ENCODE assay signal across 2 fruit fly cellular contexts in genomic region chr3R:9643977-9644376, dm6.
TF ChIP-seq lines count a peak whose summit lies in the region.

No protein-coding gene starts in this region.

- TF ChIP-seq CTCF in whole organism, embryonic (GFP tag; optimal IDR thresholded peaks at IDR 0.05; lab: Kevin White, UChicago): no peak

TF ChIP-seq in whole organism, embryonic, 481 proteins besides CTCF, POLR2A, EP300 and RAD21:
- peak; percentile 74 for TF ChIP-seq CG34376 (GFP tag; optimal IDR thresholded peaks at IDR 0.05; lab: Kevin White, UChicago)
- peak; percentile 86 for TF ChIP-seq exex (tag; optimal IDR thresholded peaks at IDR 0.05; lab: Kevin White, UChicago)
- peak; percentile 61 for TF ChIP-seq sug (tag; optimal IDR thresholded peaks at IDR 0.05; lab: Kevin White, UChicago)
- no peak for TF ChIP-seq CG17186 (GFP tag; optimal IDR thresholded peaks at IDR 0.05; lab: Kevin White, UChicago)
- no peak for TF ChIP-seq Dfd (GFP tag; optimal IDR thresholded peaks at IDR 0.05; lab: Kevin White, UChicago)
- TF ChIP-seq CG18262 (tag; optimal IDR thresholded peaks at IDR 0.05; lab: Kevin White, UChicago): no peak
- TF ChIP-seq sd (tag; optimal IDR thresholded peaks at IDR 0.05; lab: Kevin White, UChicago): peak; percentile 83
- TF ChIP-seq Aef1 (GFP tag; IDR thresholded peaks at IDR 0.05; lab: Robert Waterston, UW): no peak
- no peak for TF ChIP-seq CG3407 (GFP tag; optimal IDR thresholded peaks at IDR 0.05; lab: Kevin White, UChicago)
- TF ChIP-seq mirr (GFP tag; optimal IDR thresholded peaks at IDR 0.05; lab: Kevin White, UChicago): peak; percentile 61
- TF ChIP-seq zf30C (GFP tag; optimal IDR thresholded peaks at IDR 0.05; lab: Kevin White, UChicago): no peak
- TF ChIP-seq GATAe (GFP tag; conservative IDR thresholded peaks at IDR 0.05; lab: Robert Waterston, UW): peak; percentile 39; the same call in 1 of the 2 replicates
- peak; percentile 41 for TF ChIP-seq grn (GFP tag; optimal IDR thresholded peaks at IDR 0.05; lab: Kevin White, UChicago)
- TF ChIP-seq E2f2 (GFP tag; IDR thresholded peaks at IDR 0.05; lab: Robert Waterston, UW): no peak
- TF ChIP-seq mld (GFP tag; IDR thresholded peaks at IDR 0.05; lab: Robert Waterston, UW; ENCODE audit: partially characterized antibody): no peak
- TF ChIP-seq Sin3A (optimal IDR thresholded peaks at IDR 0.05; lab: Kevin White, UChicago): no peak

TF ChIP-seq in whole organism, wandering third instar larva, 38 proteins besides CTCF, POLR2A, EP300 and RAD21:
- TF ChIP-seq CG32264 (GFP tag; optimal IDR thresholded peaks at IDR 0.05; lab: Kevin White, UChicago) (no peak), Rel (GFP tag; optimal IDR thresholded peaks at IDR 0.05; lab: Kevin White, UChicago) (no peak), Rel (tag; optimal IDR thresholded peaks at IDR 0.05; lab: Kevin White, UChicago) (peak; percentile 67)
TF ChIP-seq in whole organism, wandering third instar larva: peak in this region for 1.
